Worm (Caenorhabditis elegans) whole organism, L4 larva: ENCODE data around the gene T20B5.2.

Experiments
- F44E2.7 ChIP-seq: fragments of 200-800 bp; sonication (Bioruptor generic); IDR thresholded peaks from 2 replicates; pipeline ENCODE4 v2.1.2; 2022; ENCODE audit warnings: missing genetic modification characterization, missing compliant biosample characterization
- R02D3.7 ChIP-seq: fragments of 150-350 bp; sonication (generic microtip); optimal IDR thresholded peaks from 3 replicates; lab custom pipeline; 2014; ENCODE audit warnings: missing biosample characterization, missing genetic modification characterization
- Y105C5A.15 ChIP-seq: fragments of 200-800 bp; sonication (Bioruptor generic); IDR thresholded peaks from 2 replicates; pipeline ENCODE4 v1.3.6; 2022; ENCODE audit warnings: missing genetic modification characterization, missing compliant biosample characterization
- Y48G9A.11 ChIP-seq: fragments of 200-800 bp; sonication (Bioruptor generic); IDR thresholded peaks from 2 replicates; pipeline ENCODE4 v1.3.6; 2022; ENCODE audit warnings: missing genetic modification reagents, missing genetic modification characterization, missing compliant biosample characterization
- Y5F2A.4 ChIP-seq: fragments of 200-800 bp; sonication (Bioruptor generic); optimal IDR thresholded peaks from 2 replicates; lab custom pipeline; 2018; ENCODE audit warnings: mild to moderate bottlenecking, missing genetic modification characterization, missing compliant biosample characterization
- ZK337.2 ChIP-seq: fragments of 200-800 bp; sonication (Bioruptor generic); IDR thresholded peaks from 2 replicates; pipeline ENCODE4 v1.3.6; 2022; ENCODE audit warnings: missing genetic modification reagents, missing genetic modification characterization, missing compliant biosample characterization
- aha-1 ChIP-seq: fragments of 150-350 bp; peaks from one replicate; lab custom pipeline; 2014; ENCODE audit warnings: missing biosample characterization, missing genetic modification characterization
- aly-2 ChIP-seq: sonication (generic microtip); optimal IDR thresholded peaks from 2 replicates; lab custom pipeline; 2018; ENCODE audit warnings: missing biosample characterization, missing genetic modification characterization
- ama-1 ChIP-seq: fragments of 150-350 bp; optimal IDR thresholded peaks from 2 replicates; lab custom pipeline; 2014; ENCODE audit warnings: inconsistent platforms, mixed read lengths
- ceh-20 ChIP-seq: fragments of 200-800 bp; sonication (Bioruptor generic); IDR thresholded peaks from 2 replicates; pipeline ENCODE4 v1.3.6; 2022; ENCODE audit warnings: missing genetic modification reagents, missing genetic modification characterization, missing compliant biosample characterization
- ceh-44 ChIP-seq: fragments of 200-800 bp; sonication (Bioruptor generic); IDR thresholded peaks from 2 replicates; pipeline ENCODE4 v1.3.6; 2022; ENCODE audit warnings: missing genetic modification reagents, missing genetic modification characterization, missing compliant biosample characterization
- ceh-82 ChIP-seq: sonication (generic microtip); optimal IDR thresholded peaks from 2 replicates; lab custom pipeline; 2017; ENCODE audit warnings: missing biosample characterization, missing genetic modification characterization
- ces-1 ChIP-seq: fragments of 150-350 bp; sonication (generic microtip); optimal IDR thresholded peaks from 4 replicates; lab custom pipeline; 2014; ENCODE audit warnings: missing biosample characterization, missing genetic modification reagents, missing genetic modification characterization
- dmd-8 ChIP-seq: fragments of 200-800 bp; sonication (Bioruptor generic); IDR thresholded peaks from 2 replicates; pipeline ENCODE4 v1.3.6; 2022; ENCODE audit warnings: missing genetic modification characterization, missing compliant biosample characterization
- dpl-1 ChIP-seq: fragments of 150-350 bp; optimal IDR thresholded peaks from 2 replicates; lab custom pipeline; 2014; ENCODE audit warnings: missing biosample characterization, missing genetic modification reagents, missing genetic modification characterization
- duxl-1 ChIP-seq: sonication (generic microtip); optimal IDR thresholded peaks from 2 replicates; lab custom pipeline; 2016; ENCODE audit warnings: mild to moderate bottlenecking, missing genetic modification characterization, moderate library complexity, missing compliant biosample characterization; ENCODE audit not compliant: poor library complexity
- dve-1 ChIP-seq: sonication (generic microtip); optimal IDR thresholded peaks from 2 replicates; lab custom pipeline; 2017; ENCODE audit warnings: antibody characterized with exemption, mild to moderate bottlenecking, missing genetic modification characterization, missing compliant biosample characterization; ENCODE audit not compliant: insufficient read depth
- fos-1 ChIP-seq: fragments of 150-350 bp; optimal IDR thresholded peaks from 2 replicates; lab custom pipeline; 2014; ENCODE audit warnings: missing biosample characterization, missing genetic modification characterization
- hlh-11 ChIP-seq: fragments of 200-800 bp; sonication (Bioruptor generic); optimal IDR thresholded peaks from 2 replicates; lab custom pipeline; 2018; ENCODE audit warnings: mild to moderate bottlenecking, missing genetic modification characterization, missing compliant biosample characterization
- hlh-30 ChIP-seq: sonication (generic microtip); optimal IDR thresholded peaks from 2 replicates; lab custom pipeline; 2017; ENCODE audit warnings: antibody characterized with exemption, mild to moderate bottlenecking, missing genetic modification characterization, missing compliant biosample characterization; ENCODE audit not compliant: insufficient read depth
- jun-1 ChIP-seq: fragments of 150-350 bp; optimal IDR thresholded peaks from 2 replicates; lab custom pipeline; 2014; ENCODE audit warnings: missing biosample characterization, missing genetic modification reagents, missing genetic modification characterization
- lin-1 ChIP-seq: fragments of 200-800 bp; sonication (Bioruptor generic); IDR thresholded peaks from 2 replicates; pipeline ENCODE4 v1.3.6; 2022; ENCODE audit warnings: missing genetic modification reagents, missing genetic modification characterization, missing compliant biosample characterization
- lin-15B ChIP-seq: fragments of 150-350 bp; sonication (generic microtip); optimal IDR thresholded peaks from 3 replicates; lab custom pipeline; 2014; ENCODE audit warnings: missing biosample characterization, missing genetic modification characterization
- lin-29 ChIP-seq: fragments of 200-800 bp; sonication (Bioruptor generic); IDR thresholded peaks from 2 replicates; pipeline ENCODE4 v1.3.6; 2022; ENCODE audit warnings: missing genetic modification reagents, missing genetic modification characterization, missing compliant biosample characterization
- lin-39 ChIP-seq: fragments of 150-350 bp; optimal IDR thresholded peaks from 2 replicates; lab custom pipeline; 2014; ENCODE audit warnings: missing biosample characterization, missing genetic modification reagents, missing genetic modification characterization
- lir-3 ChIP-seq: sonication (generic microtip); optimal IDR thresholded peaks from 2 replicates; lab custom pipeline; 2016; ENCODE audit warnings: mild to moderate bottlenecking, missing genetic modification characterization, missing compliant biosample characterization
- lsy-2 ChIP-seq, 2 experiments: fragments of 150-350 bp in 1 of 2; sonication (generic microtip) in 1 of 2; optimal IDR thresholded peaks; 2 replicates each; lab custom pipeline; 2014 to 2017; ENCODE audit warnings: missing biosample characterization in 2 of 2, missing genetic modification characterization in 2 of 2
- mdl-1 ChIP-seq, 2 experiments: fragments of 150-350 bp in 1 of 2; sonication (generic microtip) in 1 of 2; optimal IDR thresholded peaks; 2 replicates each; lab custom pipeline; 2014 to 2017; ENCODE audit warnings: missing biosample characterization in 2 of 2, missing genetic modification characterization in 2 of 2
- mdt-29 ChIP-seq: fragments of 200-800 bp; sonication (Bioruptor generic); IDR thresholded peaks from 2 replicates; pipeline ENCODE4 v1.3.6; 2022; ENCODE audit warnings: missing genetic modification reagents, missing genetic modification characterization, missing compliant biosample characterization
- mes-2 ChIP-seq: sonication (generic microtip); optimal IDR thresholded peaks from 2 replicates; lab custom pipeline; 2016; ENCODE audit warnings: missing genotype, mild to moderate bottlenecking, missing genetic modification characterization, missing compliant biosample characterization; ENCODE audit not compliant: poor library complexity, severe bottlenecking
- nhr-102 ChIP-seq: sonication (generic microtip); optimal IDR thresholded peaks from 2 replicates; lab custom pipeline; 2016; ENCODE audit warnings: mild to moderate bottlenecking, missing genetic modification characterization, moderate library complexity, missing compliant biosample characterization
- nhr-237 ChIP-seq: sonication (generic microtip); optimal IDR thresholded peaks from 2 replicates; lab custom pipeline; 2017; ENCODE audit warnings: missing biosample characterization, missing genetic modification characterization
- nhr-6 ChIP-seq: fragments of 150-350 bp; optimal IDR thresholded peaks from 2 replicates; lab custom pipeline; 2014; ENCODE audit warnings: missing biosample characterization, missing genetic modification characterization
- php-3 ChIP-seq: fragments of 200-800 bp; sonication (Bioruptor generic); IDR thresholded peaks from 2 replicates; pipeline ENCODE4 v1.3.6; 2022; ENCODE audit warnings: missing genetic modification reagents, missing genetic modification characterization, missing compliant biosample characterization
- pqm-1 ChIP-seq: sonication (generic microtip); optimal IDR thresholded peaks from 2 replicates; lab custom pipeline; 2017; ENCODE audit warnings: missing biosample characterization, missing genetic modification characterization
- snpc-1.2 ChIP-seq: fragments of 200-800 bp; sonication (Bioruptor generic); IDR thresholded peaks from 2 replicates; pipeline ENCODE4 v1.3.6; 2022; ENCODE audit warnings: missing genetic modification reagents, missing genetic modification characterization, missing compliant biosample characterization
- snpc-4 ChIP-seq: fragments of 150-350 bp; optimal IDR thresholded peaks from 2 replicates; lab custom pipeline; 2014; ENCODE audit warnings: missing biosample characterization, missing genetic modification characterization
- spr-1 ChIP-seq: sonication (generic microtip); optimal IDR thresholded peaks from 2 replicates; lab custom pipeline; 2016; ENCODE audit warnings: mild to moderate bottlenecking, missing genetic modification characterization, missing compliant biosample characterization
- spr-3 ChIP-seq: fragments of 200-800 bp; sonication (Bioruptor generic); optimal IDR thresholded peaks from 2 replicates; lab custom pipeline; 2018; ENCODE audit warnings: mild to moderate bottlenecking, missing genetic modification characterization, missing compliant biosample characterization
- unc-130 ChIP-seq: sonication (generic microtip); optimal IDR thresholded peaks from 2 replicates; lab custom pipeline; 2016; ENCODE audit warnings: missing genetic modification reagents, missing genetic modification characterization, missing compliant biosample characterization
- unc-39 ChIP-seq: sonication (generic microtip); optimal IDR thresholded peaks from 2 replicates; lab custom pipeline; 2017; ENCODE audit warnings: missing biosample characterization, missing genetic modification characterization
- unc-62 ChIP-seq, 3 experiments: fragments of 150-350 bp in 1 of 3; sonication (generic microtip); optimal IDR thresholded peaks in 2 of 3; peaks in 1 of 3; 1 replicate in 1 of 3; 2 replicates in 2 of 3; lab custom pipeline; 2014 to 2017; ENCODE audit warnings: missing biosample characterization in 3 of 3, missing genetic modification characterization in 3 of 3, missing genetic modification reagents in 3 of 3, missing genotype in 1 of 3
- zag-1 ChIP-seq: fragments of 150-350 bp; optimal IDR thresholded peaks from 2 replicates; lab custom pipeline; 2014; ENCODE audit warnings: missing biosample characterization, missing genetic modification characterization
- zfp-3 ChIP-seq: fragments of 200-800 bp; sonication (Bioruptor generic); conservative IDR thresholded peaks from 2 replicates; pipeline ENCODE4 v1.3.6; 2022; ENCODE audit warnings: missing genetic modification reagents, missing genetic modification characterization, missing compliant biosample characterization
- zip-11 ChIP-seq: fragments of 200-800 bp; sonication (Bioruptor generic); IDR thresholded peaks from 2 replicates; pipeline ENCODE4 v1.3.6; 2022; ENCODE audit warnings: missing genetic modification characterization, missing compliant biosample characterization

T20B5.2 gene

DNA sequence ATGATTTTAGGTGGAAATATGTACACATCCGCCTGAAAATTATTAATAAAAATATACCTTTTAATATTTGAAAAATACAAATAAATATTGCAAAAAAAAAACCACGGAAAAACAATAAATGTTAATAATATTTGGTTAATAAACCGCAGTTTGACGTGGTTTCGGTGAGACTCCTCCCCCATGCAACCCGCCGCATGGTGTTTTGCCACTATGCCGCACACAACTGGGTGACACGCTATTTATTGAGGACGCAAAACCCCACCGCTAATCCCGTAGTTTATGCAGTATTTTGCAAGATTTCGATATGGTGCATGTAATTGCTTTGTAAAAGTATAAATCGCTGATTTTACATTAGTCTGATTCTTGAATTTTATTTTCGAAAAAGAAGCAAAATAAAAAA, 34.4 kb upstream of the T20B5.2 start, which contains the start of gene gly-13:
TSS of gene gly-13 (minus strand) at position 32 of the 400 bp plus-strand sequence.
- TF ChIP-seq unc-39 (tag; lab: Kevin White, UChicago) (no peak), hlh-30 (peak; percentile 5), aha-1 (tag; lab: Kevin White, UChicago) (peak; percentile 77), Y48G9A.11 (GFP tag; lab: Robert Waterston, UW) (no peak), Y5F2A.4 (no peak), lir-3 (tag; lab: Kevin White, UChicago) (no peak), zip-11 (no peak), ces-1 (no peak), mdt-29 (no peak), ceh-82 (tag; lab: Kevin White, UChicago) (no peak), F44E2.7 (GFP tag; lab: Robert Waterston, UW) (no peak), nhr-237 (tag; lab: Kevin White, UChicago) (no peak), dmd-8 (GFP tag; lab: Robert Waterston, UW) (no peak), mdl-1 (tag; optimal IDR thresholded peaks at IDR 0.05; lab: Kevin White, UChicago) (no peak), lin-29 (GFP tag; lab: Robert Waterston, UW) (no peak), jun-1 (tag; lab: Kevin White, UChicago) (no peak), mes-2 (tag; lab: Kevin White, UChicago) (peak; percentile 84), zag-1 (tag; lab: Kevin White, UChicago) (no peak), lin-39 (tag; lab: Kevin White, UChicago) (no peak), lin-15B (tag; lab: Kevin White, UChicago) (no peak), lsy-2 (tag; optimal IDR thresholded peaks at IDR 0.05; lab: Kevin White, UChicago) (peak in 1 of 2 experiments; percentile 30), ceh-44 (no peak), hlh-11 (tag; lab: Kevin White, UChicago) (peak; percentile 18), snpc-4 (tag; lab: Kevin White, UChicago) (no peak), R02D3.7 (tag; lab: Kevin White, UChicago) (no peak), unc-62 (GFP tag; optimal IDR thresholded peaks at IDR 0.05 in 1 of 2; lab: Kevin White, UChicago) (no peak), unc-62 (tag; optimal IDR thresholded peaks at IDR 0.05; lab: Kevin White, UChicago) (no peak), fos-1 (tag; lab: Kevin White, UChicago) (no peak), nhr-6 (tag; lab: Kevin White, UChicago) (no peak), ceh-20 (GFP tag; lab: Robert Waterston, UW) (no peak), php-3 (GFP tag; lab: Robert Waterston, UW) (0 out of 2 replicates have a peak, but pooled peaks have one; percentile 6), aly-2 (tag; lab: Kevin White, UChicago) (no peak), pqm-1 (tag; lab: Kevin White, UChicago) (no peak), unc-130 (GFP tag; lab: Kevin White, UChicago) (no peak), snpc-1.2 (no peak), nhr-102 (tag; lab: Kevin White, UChicago) (no peak), dpl-1 (peak; percentile 6), duxl-1 (tag; lab: Kevin White, UChicago) (no peak), dve-1 (tag; lab: Kevin White, UChicago) (peak; percentile 9), zfp-3 (GFP tag; lab: Robert Waterston, UW) (no peak), ZK337.2 (GFP tag; lab: Robert Waterston, UW) (no peak)

ce11 chrX:9297834-9298233, 33.1 kb upstream of the T20B5.2 start, which contains the start of gene B0416.7:
Gene B0416.7 (minus strand): TSS chrX:9297934.
- no peak for TF ChIP-seq lin-1 (GFP tag; lab: Robert Waterston, UW)
- peak; percentile 13 for TF ChIP-seq hlh-30
- TF ChIP-seq Y105C5A.15: no peak
- no peak for TF ChIP-seq ama-1 (lab: Kevin White, UChicago)
- TF ChIP-seq Y48G9A.11 (GFP tag; lab: Robert Waterston, UW): no peak
- TF ChIP-seq spr-1 (tag; lab: Kevin White, UChicago): no peak
- TF ChIP-seq spr-3: no peak
